Worm (Caenorhabditis elegans) whole organism, early embryonic: ENCODE data around the gene tag-267.

Experiments
- B0310.2 ChIP-seq: sonication (generic microtip); optimal IDR thresholded peaks from 2 replicates; lab custom pipeline; 2016; ENCODE audit warnings: mild to moderate bottlenecking, missing genetic modification characterization, missing compliant biosample characterization
- F13C5.2 ChIP-seq: sonication (generic microtip); optimal IDR thresholded peaks from 2 replicates; lab custom pipeline; 2017; ENCODE audit warnings: mild to moderate bottlenecking, missing genetic modification characterization, inconsistent platforms, missing compliant biosample characterization
- aly-1 ChIP-seq: sonication (generic microtip); optimal IDR thresholded peaks from 2 replicates; lab custom pipeline; 2016; ENCODE audit warnings: missing genetic modification characterization, missing compliant biosample characterization
- ama-1 ChIP-seq: fragments of 150-350 bp; optimal IDR thresholded peaks from 2 replicates; lab custom pipeline; 2014
- ceh-13 ChIP-seq: fragments of 200-800 bp; sonication (Bioruptor generic); optimal IDR thresholded peaks from 2 replicates; lab custom pipeline; 2018; ENCODE audit warnings: mild to moderate bottlenecking, missing genetic modification characterization, missing compliant biosample characterization
- ceh-36 ChIP-seq: sonication (generic microtip); optimal IDR thresholded peaks from 2 replicates; lab custom pipeline; 2016; ENCODE audit warnings: missing genetic modification characterization, inconsistent platforms, missing compliant biosample characterization
- ets-7 ChIP-seq: sonication (generic microtip); optimal IDR thresholded peaks from 2 replicates; lab custom pipeline; 2016; ENCODE audit warnings: missing genotype, missing genetic modification characterization, missing compliant biosample characterization
- flt-1 ChIP-seq: fragments of 200-800 bp; sonication (Bioruptor generic); IDR thresholded peaks from 2 replicates; pipeline ENCODE4 v1.3.6; 2022; ENCODE audit warnings: missing genetic modification characterization, missing compliant biosample characterization
- hmbx-1 ChIP-seq: sonication (generic microtip); optimal IDR thresholded peaks from 2 replicates; lab custom pipeline; 2016; ENCODE audit warnings: mild to moderate bottlenecking, missing genetic modification characterization, missing compliant biosample characterization
- hmg-4 ChIP-seq: fragments of 200-800 bp; sonication (Bioruptor generic); optimal IDR thresholded peaks from 2 replicates; lab custom pipeline; 2018; ENCODE audit warnings: mild to moderate bottlenecking, missing genetic modification characterization, missing compliant biosample characterization
- hnd-1 ChIP-seq: sonication (generic microtip); optimal IDR thresholded peaks from 2 replicates; lab custom pipeline; 2016; ENCODE audit warnings: missing genetic modification characterization, missing compliant biosample characterization
- pes-1 ChIP-seq: fragments of 200-800 bp; sonication (Bioruptor generic); IDR thresholded peaks from 2 replicates; pipeline ENCODE4 v1.3.6; 2022; ENCODE audit warnings: missing genetic modification reagents, missing genetic modification characterization, missing compliant biosample characterization
- scrt-1 ChIP-seq: fragments of 200-800 bp; sonication (Bioruptor generic); IDR thresholded peaks from 2 replicates; pipeline ENCODE4 v1.3.6; 2022; ENCODE audit warnings: missing genetic modification characterization, missing compliant biosample characterization
- sea-1 ChIP-seq: fragments of 200-800 bp; sonication (Bioruptor generic); conservative IDR thresholded peaks from 2 replicates; pipeline ENCODE4 v1.3.6; 2022; ENCODE audit warnings: missing genetic modification characterization, missing compliant biosample characterization
- tbx-11 ChIP-seq: fragments of 200-800 bp; sonication (Bioruptor generic); IDR thresholded peaks from 2 replicates; pipeline ENCODE4 v1.3.6; 2022; ENCODE audit warnings: missing genetic modification characterization, missing compliant biosample characterization
- tbx-37 ChIP-seq: fragments of 200-800 bp; sonication (Bioruptor generic); conservative IDR thresholded peaks from 2 replicates; pipeline ENCODE4 v1.3.6; 2022; ENCODE audit warnings: missing genetic modification reagents, missing genetic modification characterization, missing compliant biosample characterization
- tra-4 ChIP-seq: sonication (generic microtip); optimal IDR thresholded peaks from 2 replicates; lab custom pipeline; 2017; ENCODE audit warnings: missing genetic modification characterization, missing compliant biosample characterization

Gene tag-267

DNA sequence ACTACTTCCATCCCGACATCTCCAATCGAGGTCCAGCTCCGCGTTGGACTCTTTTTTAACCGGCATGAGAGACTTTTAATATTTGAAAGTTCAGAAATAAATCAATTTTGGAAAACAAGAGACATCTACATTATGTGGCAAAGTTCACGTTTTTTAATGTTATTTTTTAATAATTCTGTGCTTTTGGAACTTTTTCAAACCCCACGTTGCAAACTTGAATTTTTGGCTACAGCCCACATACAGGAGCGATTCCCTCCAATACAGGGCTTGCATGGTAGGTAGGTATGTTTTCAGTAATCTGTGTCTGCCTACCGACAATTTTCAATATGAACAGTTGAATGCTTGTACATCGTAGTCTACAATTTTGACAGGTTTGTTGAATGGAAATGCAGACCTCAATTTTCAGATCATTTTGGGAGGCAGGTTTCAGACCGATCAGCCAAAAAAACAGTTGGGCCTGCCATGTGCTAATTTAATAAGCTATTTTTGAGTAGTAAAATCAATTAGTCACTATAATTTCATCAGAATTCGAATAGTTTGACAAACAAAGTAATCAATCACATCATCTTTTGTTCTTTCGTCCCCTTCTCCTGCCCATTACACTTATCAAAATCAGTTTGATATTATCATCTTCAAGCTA lies 35.1 kb upstream of the tag-267 start, which contains the start of the genes Y55B1AR.4 and ttr-7:
Gene Y55B1AR.4, minus strand, starts transcription at position 101 of the 640 bp plus-strand sequence.
Gene ttr-7, plus strand, starts transcription at position 590 of the 640 bp plus-strand sequence.
- TF ChIP-seq aly-1 (tag; lab: Kevin White, UChicago) (no peak), pes-1 (no peak), F13C5.2 (tag; lab: Kevin White, UChicago) (no peak), ets-7 (tag; lab: Kevin White, UChicago) (no peak), tra-4 (tag; lab: Kevin White, UChicago) (no peak), scrt-1 (GFP tag; lab: Robert Waterston, UW) (no peak), ama-1 (lab: Kevin White, UChicago) (no peak), hmbx-1 (tag; lab: Kevin White, UChicago) (no peak), ceh-13 (GFP tag; lab: Kevin White, UChicago) (no peak), tbx-37 (no peak), B0310.2 (no peak), hmg-4 (GFP tag; lab: Kevin White, UChicago) (no peak), ceh-36 (tag; lab: Kevin White, UChicago) (no peak)

DNA sequence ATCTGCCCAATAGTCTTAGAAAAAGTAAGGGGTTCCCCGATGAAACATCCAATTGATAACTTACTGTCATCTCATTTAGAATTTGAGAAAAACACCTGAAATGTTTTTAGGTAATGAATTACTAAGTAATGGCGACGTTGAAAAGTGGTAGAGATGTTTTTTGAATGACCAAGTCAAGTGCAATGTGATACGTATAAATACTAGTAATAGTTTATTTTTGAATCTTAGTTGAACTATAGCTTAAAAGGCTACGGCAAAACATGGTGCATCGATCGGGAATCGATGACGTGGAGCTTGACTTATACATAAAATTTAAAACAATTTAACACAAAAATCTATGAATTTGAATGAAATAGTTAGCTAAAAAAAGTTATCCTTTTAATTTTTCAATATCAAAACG lies 31.0 kb upstream of the tag-267 start, which contains the start of gene best-17:
Gene best-17, minus strand, starts transcription at position 101 of the 400 bp plus-strand sequence.
- no peak for TF ChIP-seq ceh-13 (GFP tag; lab: Kevin White, UChicago)
- TF ChIP-seq ceh-36 (tag; lab: Kevin White, UChicago), result no peak
- no peak for TF ChIP-seq hmbx-1 (tag; lab: Kevin White, UChicago)
- TF ChIP-seq tbx-11 (GFP tag; lab: Robert Waterston, UW), result no peak
- TF ChIP-seq flt-1, result no peak
- no peak for TF ChIP-seq B0310.2
- no peak for TF ChIP-seq sea-1 (GFP tag; lab: Robert Waterston, UW)
- TF ChIP-seq hmg-4 (GFP tag; lab: Kevin White, UChicago), result no peak
- no peak for TF ChIP-seq ets-7 (tag; lab: Kevin White, UChicago)
- no peak for TF ChIP-seq ama-1 (lab: Kevin White, UChicago)

- TF ChIP-seq pes-1, result no peak
Observed at ce11 chrIII:611900-612299, 28.7 kb upstream of the tag-267 start.

DNA sequence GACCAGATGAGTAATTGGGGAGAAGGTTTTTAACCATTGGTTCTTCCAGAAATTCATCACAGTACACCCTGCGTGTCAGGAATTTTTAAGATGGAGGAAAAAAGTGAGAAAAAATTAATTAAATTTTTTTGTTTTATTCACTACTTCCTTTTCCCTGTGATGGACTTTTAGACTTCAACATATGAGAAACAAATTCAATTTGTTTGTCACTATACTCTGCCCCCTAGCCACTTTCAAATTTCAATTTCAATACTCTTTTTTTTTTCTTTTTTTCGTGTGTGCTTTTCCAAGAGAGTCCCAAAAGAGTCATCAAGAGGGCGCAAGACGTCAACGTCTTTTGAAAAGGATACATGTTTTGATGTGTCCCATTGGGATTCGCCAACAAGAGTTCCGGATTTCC lies 27.8 kb upstream of the tag-267 start:
- no peak for TF ChIP-seq hmg-4 (GFP tag; lab: Kevin White, UChicago)
- no peak for TF ChIP-seq hmbx-1 (tag; lab: Kevin White, UChicago)
- no peak for TF ChIP-seq ets-7 (tag; lab: Kevin White, UChicago)
- TF ChIP-seq F13C5.2 (tag; lab: Kevin White, UChicago), result no peak
- no peak for TF ChIP-seq ceh-36 (tag; lab: Kevin White, UChicago)
- no peak for TF ChIP-seq ama-1 (lab: Kevin White, UChicago)
- TF ChIP-seq aly-1 (tag; lab: Kevin White, UChicago), result no peak
- TF ChIP-seq pes-1, result no peak
- TF ChIP-seq hnd-1 (tag; lab: Kevin White, UChicago), result no peak
- TF ChIP-seq flt-1, result no peak
- TF ChIP-seq tra-4 (tag; lab: Kevin White, UChicago), result no peak
- TF ChIP-seq sea-1 (GFP tag; lab: Robert Waterston, UW), result no peak
- no peak for TF ChIP-seq tbx-37
- no peak for TF ChIP-seq tbx-11 (GFP tag; lab: Robert Waterston, UW)

ce11 chrIII:614447-614846 lies 26.1 kb upstream of the tag-267 start, which contains the start of gene T19C3.3:
Gene T19C3.3, minus strand, starts transcription at chrIII:614547.
- TF ChIP-seq tra-4 (tag; lab: Kevin White, UChicago) (no peak), B0310.2 (no peak), F13C5.2 (tag; lab: Kevin White, UChicago) (no peak), ama-1 (lab: Kevin White, UChicago) (no peak), scrt-1 (GFP tag; lab: Robert Waterston, UW) (no peak), tbx-11 (GFP tag; lab: Robert Waterston, UW) (no peak), sea-1 (GFP tag; lab: Robert Waterston, UW) (no peak), pes-1 (no peak), hmbx-1 (tag; lab: Kevin White, UChicago) (no peak), flt-1 (no peak), hnd-1 (tag; lab: Kevin White, UChicago) (no peak), aly-1 (tag; lab: Kevin White, UChicago) (no peak), ceh-13 (GFP tag; lab: Kevin White, UChicago) (no peak), ets-7 (tag; lab: Kevin White, UChicago) (no peak), hmg-4 (GFP tag; lab: Kevin White, UChicago) (no peak), tbx-37 (no peak), ceh-36 (tag; lab: Kevin White, UChicago) (no peak)

DNA sequence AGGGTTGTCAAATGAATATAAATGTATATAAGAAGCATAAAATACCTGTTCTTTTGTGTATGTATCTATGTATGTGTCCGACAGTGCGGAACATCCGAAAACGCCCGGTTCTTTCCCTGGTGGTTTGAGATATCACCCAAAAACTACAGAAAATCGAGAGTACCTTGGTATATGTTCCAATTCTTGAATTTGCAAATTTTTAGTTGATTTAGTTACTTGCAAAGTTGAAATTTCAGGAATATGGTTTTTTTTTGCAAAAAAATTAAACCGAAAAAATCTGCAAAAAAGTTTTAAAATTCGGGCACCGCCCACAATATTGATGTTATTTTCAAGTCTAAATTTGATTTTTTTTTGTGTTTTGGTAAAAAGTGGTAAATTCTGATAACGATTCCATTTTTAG lies 23.1 kb upstream of the tag-267 start, which contains the start of gene T19C3.2:
Gene T19C3.2, minus strand, starts transcription at position 101 of the 400 bp plus-strand sequence.
- TF ChIP-seq tra-4 (tag; lab: Kevin White, UChicago) (no peak), ets-7 (tag; lab: Kevin White, UChicago) (no peak), sea-1 (GFP tag; lab: Robert Waterston, UW) (no peak), ama-1 (lab: Kevin White, UChicago) (no peak), aly-1 (tag; lab: Kevin White, UChicago) (no peak), tbx-37 (no peak), B0310.2 (no peak), pes-1 (no peak), ceh-13 (GFP tag; lab: Kevin White, UChicago) (no peak), tbx-11 (GFP tag; lab: Robert Waterston, UW) (no peak), flt-1 (no peak), ceh-36 (tag; lab: Kevin White, UChicago) (no peak), hmg-4 (GFP tag; lab: Kevin White, UChicago) (no peak)

ce11 chrIII:620204-620718 lies 20.3 kb upstream of the tag-267 start, which contains the start of gene T19C3.4:
Gene T19C3.4, minus strand, starts transcription at chrIII:620254.
- TF ChIP-seq ceh-13 (GFP tag; lab: Kevin White, UChicago), result no peak
- no peak for TF ChIP-seq tra-4 (tag; lab: Kevin White, UChicago)
- no peak for TF ChIP-seq sea-1 (GFP tag; lab: Robert Waterston, UW)
- TF ChIP-seq ceh-36 (tag; lab: Kevin White, UChicago), result no peak
